Fruit fly (Drosophila melanogaster) whole organism, embryonic: Measurements from ENCODE around the gene CG9919.

Experiments
- Aef1 ChIP-seq: fragments of 200-800 bp; sonication (Bioruptor generic); IDR thresholded peaks from 3 replicates; pipeline ENCODE4 v1.3.6; 2022; ENCODE audit warnings: missing biosample characterization, missing genetic modification characterization
- Awh ChIP-seq: fragments of 200-800 bp; sonication (Bioruptor generic); IDR thresholded peaks from 2 replicates; pipeline ENCODE4, ENCODE4 v1.3.6; 2022; ENCODE audit warnings: missing biosample characterization, missing genetic modification characterization
- CG10209 ChIP-seq: fragments of 200-800 bp; sonication (Bioruptor generic); optimal IDR thresholded peaks from 3 replicates; lab custom pipeline; 2017; ENCODE audit warnings: missing biosample characterization, mild to moderate bottlenecking, missing genetic modification characterization, missing genetic modification reagents
- CG10321 ChIP-seq: fragments of 200-800 bp; sonication (Bioruptor generic); IDR thresholded peaks from 2 replicates; pipeline ENCODE4 v1.3.6; 2022; ENCODE audit warnings: missing biosample characterization, missing genetic modification characterization
- CG11085 ChIP-seq: fragments of 200-800 bp; sonication (Bioruptor generic); IDR thresholded peaks from 2 replicates; pipeline ENCODE4 v1.3.6; 2022; ENCODE audit warnings: missing biosample characterization, missing genetic modification characterization
- CG11093 ChIP-seq: fragments of 200-800 bp; sonication (Bioruptor generic); IDR thresholded peaks from 3 replicates; pipeline ENCODE4 v1.3.6; 2022; ENCODE audit warnings: missing biosample characterization, missing genetic modification characterization
- CG11398 ChIP-seq: fragments of 200-800 bp; sonication (Bioruptor generic); optimal IDR thresholded peaks from 2 replicates; lab custom pipeline; 2016; ENCODE audit warnings: missing biosample characterization, missing genetic modification characterization
- CG12104 ChIP-seq: fragments of 200-800 bp; sonication (Bioruptor generic); optimal IDR thresholded peaks from 3 replicates; lab custom pipeline; 2016; ENCODE audit warnings: missing biosample characterization, missing genetic modification characterization
- CG12769 ChIP-seq: fragments of 200-800 bp; sonication (Bioruptor generic); optimal IDR thresholded peaks from 2 replicates; lab custom pipeline; 2019; ENCODE audit warnings: missing biosample characterization, mild to moderate bottlenecking, missing genetic modification characterization, moderate library complexity
- CG13296 ChIP-seq: fragments of 200-800 bp; sonication (Bioruptor generic); optimal IDR thresholded peaks from 3 replicates; lab custom pipeline; 2018; ENCODE audit warnings: missing biosample characterization, mild to moderate bottlenecking, missing genetic modification characterization
- CG13424 ChIP-seq: fragments of 200-800 bp; sonication (Bioruptor generic); optimal IDR thresholded peaks from 2 replicates; lab custom pipeline; 2019; ENCODE audit warnings: missing biosample characterization, mild to moderate bottlenecking, missing genetic modification characterization, moderate library complexity
- CG14050 ChIP-seq: fragments of 200-800 bp; sonication (Bioruptor generic); IDR thresholded peaks from 3 replicates; pipeline ENCODE4 v1.3.6; 2022; ENCODE audit warnings: missing biosample characterization, missing genetic modification characterization
- CG15479 ChIP-seq: fragments of 200-800 bp; sonication (Bioruptor generic); optimal IDR thresholded peaks from 3 replicates; lab custom pipeline; 2019; ENCODE audit warnings: missing biosample characterization, mild to moderate bottlenecking, missing genetic modification characterization, moderate library complexity
- CG17385 ChIP-seq: fragments of 200-800 bp; sonication (Bioruptor generic); optimal IDR thresholded peaks from 3 replicates; lab custom pipeline; 2018; ENCODE audit warnings: missing biosample characterization, mild to moderate bottlenecking, missing genetic modification characterization
- CG2129 ChIP-seq: fragments of 200-800 bp; sonication (Bioruptor generic); IDR thresholded peaks from 2 replicates; pipeline ENCODE4 v1.3.6; 2022; ENCODE audit warnings: missing biosample characterization, missing genetic modification characterization; ENCODE audit not compliant: partially characterized antibody
- CG30020 ChIP-seq: fragments of 200-800 bp; optimal IDR thresholded peaks from 2 replicates; lab custom pipeline; 2019; ENCODE audit warnings: missing biosample characterization, mild to moderate bottlenecking, missing genetic modification characterization, moderate library complexity
- CG6272 ChIP-seq: fragments of 200-800 bp; sonication (Bioruptor generic); IDR thresholded peaks from 2 replicates; pipeline ENCODE4 v1.3.6; 2022; ENCODE audit warnings: missing biosample characterization, missing genetic modification characterization
- Drgx ChIP-seq: fragments of 200-800 bp; sonication (Bioruptor generic); IDR thresholded peaks from 2 replicates; pipeline ENCODE4 v1.3.6; 2022; ENCODE audit warnings: missing biosample characterization, missing genetic modification characterization
- ERR ChIP-seq: fragments of 200-800 bp; sonication (Bioruptor generic); optimal IDR thresholded peaks from 2 replicates; lab custom pipeline; 2016; ENCODE audit warnings: missing biosample characterization, missing genetic modification characterization
- Fer3 ChIP-seq: fragments of 200-800 bp; sonication (Bioruptor generic); optimal IDR thresholded peaks from 2 replicates; lab custom pipeline; 2018; ENCODE audit warnings: missing biosample characterization, mild to moderate bottlenecking, missing genetic modification characterization, moderate library complexity
- HLH54F ChIP-seq: fragments of 200-800 bp; sonication (Bioruptor generic); optimal IDR thresholded peaks from 3 replicates; lab custom pipeline; 2016; ENCODE audit warnings: missing biosample characterization, missing genetic modification characterization
- HLHmδ ChIP-seq: fragments of 200-800 bp; sonication (Bioruptor generic); optimal IDR thresholded peaks from 2 replicates; lab custom pipeline; 2018; ENCODE audit warnings: missing biosample characterization, mild to moderate bottlenecking, missing genetic modification characterization, moderate library complexity
- Kr ChIP-seq: fragments of 200-800 bp; sonication (Bioruptor generic); optimal IDR thresholded peaks from 2 replicates; lab custom pipeline; 2017; ENCODE audit warnings: missing biosample characterization, mild to moderate bottlenecking, missing genetic modification characterization
- Lim3 ChIP-seq: fragments of 200-800 bp; sonication (Bioruptor generic); IDR thresholded peaks from 2 replicates; pipeline ENCODE4 v1.3.6; 2022; ENCODE audit warnings: missing biosample characterization, missing genetic modification characterization
- Meics ChIP-seq: fragments of 200-800 bp; sonication (Bioruptor generic); optimal IDR thresholded peaks from 2 replicates; lab custom pipeline; 2017; ENCODE audit warnings: missing biosample characterization, mild to moderate bottlenecking, missing genetic modification characterization
- Neu2 ChIP-seq: fragments of 200-800 bp; sonication (Bioruptor generic); optimal IDR thresholded peaks from 3 replicates; lab custom pipeline; 2016; ENCODE audit warnings: missing biosample characterization, missing genetic modification characterization, borderline replicate concordance
- Opbp ChIP-seq: fragments of 200-800 bp; sonication (Bioruptor generic); IDR thresholded peaks from 3 replicates; pipeline ENCODE4 v1.3.6; 2022; ENCODE audit warnings: missing biosample characterization, missing genetic modification characterization; ENCODE audit not compliant: partially characterized antibody
- Xrp1 ChIP-seq: fragments of 200-800 bp; sonication (Bioruptor generic); IDR thresholded peaks from 2 replicates; pipeline ENCODE4 v1.3.6; 2022; ENCODE audit warnings: missing biosample characterization, missing genetic modification characterization
- ap ChIP-seq: fragments of 200-800 bp; sonication (Bioruptor generic); IDR thresholded peaks from 2 replicates; pipeline ENCODE4 v1.3.6; 2022; ENCODE audit warnings: missing biosample characterization, missing genetic modification characterization
- cg ChIP-seq: fragments of 200-800 bp; sonication (Bioruptor generic); optimal IDR thresholded peaks from 3 replicates; lab custom pipeline; 2019; ENCODE audit warnings: missing biosample characterization, mild to moderate bottlenecking, missing genetic modification characterization, moderate library complexity
- chif ChIP-seq, 2 experiments: fragments of 200-800 bp; sonication (Bioruptor generic); optimal IDR thresholded peaks; 3 replicates each; lab custom pipeline; 2016; ENCODE audit warnings: missing biosample characterization in 2 of 2, missing genetic modification characterization in 2 of 2
- chm ChIP-seq: fragments of 200-800 bp; sonication (Bioruptor generic); IDR thresholded peaks from 2 replicates; pipeline ENCODE4 v1.3.6; 2022; ENCODE audit warnings: missing biosample characterization, missing genetic modification characterization
- da ChIP-seq: fragments of 200-800 bp; sonication (Bioruptor generic); optimal IDR thresholded peaks from 2 replicates; lab custom pipeline; 2016; ENCODE audit warnings: missing biosample characterization, missing genetic modification characterization
- dmrt11E ChIP-seq: fragments of 200-800 bp; sonication (Bioruptor generic); optimal IDR thresholded peaks from 3 replicates; lab custom pipeline; 2018; ENCODE audit warnings: missing biosample characterization, mild to moderate bottlenecking, missing genetic modification characterization, moderate library complexity
- eve ChIP-seq, 2 experiments: fragments of >200 bp; optimal IDR thresholded peaks; 2 replicates each; lab custom pipeline; 2017; ENCODE audit warnings: missing biosample characterization in 2 of 2, missing genetic modification characterization in 2 of 2
- grau ChIP-seq: fragments of 200-800 bp; optimal IDR thresholded peaks from 3 replicates; lab custom pipeline; 2019; ENCODE audit warnings: missing biosample characterization, mild to moderate bottlenecking, missing genetic modification characterization, moderate library complexity
- hb ChIP-seq: fragments of 200-800 bp; sonication (Bioruptor generic); IDR thresholded peaks from 3 replicates; pipeline ENCODE4 v1.3.6; 2022; ENCODE audit warnings: missing biosample characterization, missing genetic modification characterization; ENCODE audit not compliant: partially characterized antibody
- hkb ChIP-seq, 2 experiments: fragments of 200-800 bp in 1 of 2; fragments of >200 bp in 1 of 2; sonication (Bioruptor generic) in 1 of 2; IDR thresholded peaks in 1 of 2; optimal IDR thresholded peaks in 1 of 2; 2 replicates each; pipeline versions ENCODE4 v1.3.6 to Lab custom; 2017 to 2022; ENCODE audit warnings: missing biosample characterization in 1 of 2, missing genetic modification characterization in 1 of 2
- hth ChIP-seq: fragments of >200 bp; optimal IDR thresholded peaks from 2 replicates; lab custom pipeline; 2017; ENCODE audit warnings: inconsistent platforms
- kah ChIP-seq: fragments of 200-800 bp; sonication (Bioruptor generic); optimal IDR thresholded peaks from 2 replicates; lab custom pipeline; 2018; ENCODE audit warnings: missing biosample characterization, mild to moderate bottlenecking, missing genetic modification characterization
- phol ChIP-seq: fragments of 200-800 bp; sonication (Bioruptor generic); optimal IDR thresholded peaks from 3 replicates; lab custom pipeline; 2018; ENCODE audit warnings: missing biosample characterization, mild to moderate bottlenecking, missing genetic modification characterization, moderate library complexity
- pzg ChIP-seq: fragments of 200-800 bp; sonication (Bioruptor generic); optimal IDR thresholded peaks from 3 replicates; lab custom pipeline; 2018; ENCODE audit warnings: missing biosample characterization, mild to moderate bottlenecking, missing genetic modification characterization, moderate library complexity
- sc ChIP-seq, 3 experiments: fragments of >200 bp in 2 of 3; fragments of 200-800 bp in 1 of 3; sonication (Bioruptor generic) in 1 of 3; optimal IDR thresholded peaks; 2 replicates in 2 of 3; 3 replicates in 1 of 3; lab custom pipeline; 2017; ENCODE audit warnings: mild to moderate bottlenecking in 1 of 3, missing biosample characterization in 1 of 3, missing genetic modification characterization in 1 of 3, missing genetic modification reagents in 1 of 3
- sens ChIP-seq: fragments of 200-800 bp; sonication (Bioruptor generic); peaks from one replicate; lab custom pipeline; 2016; ENCODE audit warnings: missing biosample characterization, missing genetic modification characterization
- sima ChIP-seq: fragments of 200-800 bp; sonication (Bioruptor generic); optimal IDR thresholded peaks from 2 replicates; lab custom pipeline; 2016; ENCODE audit warnings: missing biosample characterization, missing genetic modification characterization
- tgo ChIP-seq: fragments of 200-800 bp; sonication (Bioruptor generic); IDR thresholded peaks from 3 replicates; pipeline ENCODE4 v1.3.6; 2022; ENCODE audit warnings: missing biosample characterization, missing genetic modification characterization
- trh ChIP-seq: fragments of 200-800 bp; sonication (Bioruptor generic); optimal IDR thresholded peaks from 2 replicates; lab custom pipeline; 2016; ENCODE audit warnings: missing biosample characterization, missing genetic modification characterization
- wor ChIP-seq: fragments of 200-800 bp; sonication (Bioruptor generic); IDR thresholded peaks from 2 replicates; pipeline ENCODE4 v1.3.6; 2022; ENCODE audit warnings: missing biosample characterization, missing genetic modification characterization

Gene CG9919

dm6 chrX:16320197-16320921 is 10.2 kb downstream of the CG9919 start, which contains the start of gene Cyp1 (continued):
- peak; percentile 9 for TF ChIP-seq HLH54F
- peak; percentile 14 for TF ChIP-seq CG12769
- TF ChIP-seq trh (GFP tag; lab: Kevin White, UChicago) = no peak
- TF ChIP-seq eve (GFP tag; optimal IDR thresholded peaks at IDR 0.05; lab: Kevin White, UChicago) = no peak
- no peak for TF ChIP-seq Lim3
- no peak for TF ChIP-seq sc (optimal IDR thresholded peaks at IDR 0.05; lab: Kevin White, UChicago)
- TF ChIP-seq sc (GFP tag; optimal IDR thresholded peaks at IDR 0.05; lab: Kevin White, UChicago) = no peak
- TF ChIP-seq CG6272 (GFP tag; lab: Robert Waterston, UW) = peak; percentile 52; the same call in 1 of the 2 replicates
- TF ChIP-seq CG30020 = peak; percentile 94
- peak; percentile 31 for TF ChIP-seq HLHmδ (GFP tag; lab: Kevin White, UChicago)
- TF ChIP-seq kah (GFP tag; lab: Kevin White, UChicago) = no peak
- peak; percentile 80 for TF ChIP-seq pzg (GFP tag; lab: Kevin White, UChicago)
- TF ChIP-seq da (GFP tag; lab: Kevin White, UChicago) = no peak
- peak; percentile 43; the same call in 1 of the 3 replicates for TF ChIP-seq CG14050 (GFP tag; lab: Robert Waterston, UW)
- TF ChIP-seq CG13424 (tag; lab: Kevin White, UChicago) = peak; percentile 20
- TF ChIP-seq Kr (GFP tag; lab: Kevin White, UChicago) = no peak
- no peak for TF ChIP-seq hth (lab: Kevin White, UChicago)
- TF ChIP-seq CG12104 (GFP tag; lab: Kevin White, UChicago) = no peak
- 0 out of 3 replicates have a peak, but pooled peaks have one; percentile 27 for TF ChIP-seq Aef1 (GFP tag; lab: Robert Waterston, UW)
- TF ChIP-seq CG10209 (GFP tag; lab: Kevin White, UChicago) = no peak
- no peak for TF ChIP-seq sima (GFP tag; lab: Kevin White, UChicago)
- no peak for TF ChIP-seq CG17385 (GFP tag; lab: Kevin White, UChicago)
- TF ChIP-seq phol (tag; lab: Kevin White, UChicago) = peak; percentile 92
- TF ChIP-seq chm (GFP tag; lab: Robert Waterston, UW) = peak; percentile 81
- no peak for TF ChIP-seq CG13296 (GFP tag; lab: Kevin White, UChicago)
- TF ChIP-seq chif (GFP tag; optimal IDR thresholded peaks at IDR 0.05; lab: Kevin White, UChicago) = no peak
- no peak for TF ChIP-seq ERR (GFP tag; lab: Kevin White, UChicago)
- TF ChIP-seq cg (GFP tag; lab: Kevin White, UChicago) = no peak
- TF ChIP-seq CG2129 (GFP tag; lab: Robert Waterston, UW) = peak; percentile 32; the same call in 1 of the 2 replicates
- TF ChIP-seq CG11398 (GFP tag; lab: Kevin White, UChicago) = no peak
- TF ChIP-seq Opbp (GFP tag; lab: Robert Waterston, UW) = peak; percentile 87
- peak; percentile 32; the same call in 1 of the 2 replicates for TF ChIP-seq ap (GFP tag; lab: Robert Waterston, UW)
- peak; percentile 88 for TF ChIP-seq sens
- TF ChIP-seq CG11085 (GFP tag; lab: Robert Waterston, UW) = no peak
- TF ChIP-seq CG10321 (GFP tag; lab: Robert Waterston, UW) = no peak
- TF ChIP-seq Awh (GFP tag; lab: Robert Waterston, UW) = 0 out of 2 replicates have a peak, but pooled peaks have one; percentile 33
- peak; percentile 69; the same call in 1 of the 3 replicates for TF ChIP-seq hb (GFP tag; lab: Robert Waterston, UW)
- TF ChIP-seq CG11093 (GFP tag; lab: Robert Waterston, UW) = 0 out of 3 replicates have a peak, but pooled peaks have one; percentile 44
- no peak for TF ChIP-seq Fer3 (tag; lab: Kevin White, UChicago)
- TF ChIP-seq Meics (GFP tag; lab: Kevin White, UChicago) = peak; percentile 22
- peak; percentile 25; the same call in 1 of the 2 replicates for TF ChIP-seq Drgx (GFP tag; lab: Robert Waterston, UW)
- no peak for TF ChIP-seq hkb (optimal IDR thresholded peaks at IDR 0.05; lab: Kevin White, UChicago)
- TF ChIP-seq hkb (GFP tag; IDR thresholded peaks at IDR 0.05; lab: Robert Waterston, UW) = peak; percentile 58; the same call in 1 of the 2 replicates
- peak; percentile 74 for TF ChIP-seq CG15479
- TF ChIP-seq wor = no peak
- peak; percentile 44; the same call in 1 of the 2 replicates for TF ChIP-seq Xrp1 (GFP tag; lab: Robert Waterston, UW)
- peak; percentile 52; the same call in 2 of the 3 replicates for TF ChIP-seq tgo
- peak; percentile 23 for TF ChIP-seq dmrt11E
- peak; percentile 27 for TF ChIP-seq grau (tag; lab: Kevin White, UChicago)
- no peak for TF ChIP-seq Neu2 (GFP tag; lab: Kevin White, UChicago)
